Worm (Caenorhabditis elegans): ENCODE measurements around the gene pdr-1.

DNA sequence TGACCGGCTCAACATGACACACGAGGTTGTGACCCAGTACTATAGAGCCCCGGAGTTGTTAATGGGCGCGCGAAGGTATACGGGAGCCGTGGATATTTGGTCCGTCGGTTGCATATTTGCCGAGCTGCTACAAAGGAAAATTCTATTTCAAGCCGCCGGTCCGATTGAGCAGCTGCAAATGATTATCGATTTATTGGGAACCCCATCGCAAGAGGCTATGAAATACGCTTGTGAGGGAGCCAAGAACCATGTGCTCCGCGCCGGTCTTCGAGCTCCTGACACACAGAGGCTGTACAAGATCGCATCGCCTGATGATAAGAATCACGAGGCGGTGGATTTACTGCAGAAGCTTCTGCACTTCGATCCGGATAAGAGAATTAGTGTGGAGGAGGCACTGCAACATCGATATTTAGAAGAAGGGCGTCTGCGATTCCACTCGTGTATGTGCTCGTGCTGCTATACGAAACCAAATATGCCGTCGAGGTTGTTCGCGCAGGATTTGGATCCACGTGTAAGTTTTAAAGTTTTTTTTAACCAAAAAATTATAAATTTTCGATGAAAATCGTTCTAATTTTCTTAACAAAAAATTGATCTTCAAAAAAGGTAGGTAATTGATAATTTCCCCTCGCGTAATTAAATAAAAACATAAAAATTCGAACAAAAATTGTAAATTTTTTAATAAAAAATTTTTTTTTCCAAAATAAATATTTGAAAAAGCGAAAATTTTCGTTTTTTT, 48.8 kb upstream of the pdr-1 start:
- TF ChIP-seq W03F9.2 (tag; optimal IDR thresholded peaks at IDR 0.05): no peak
- TF ChIP-seq dao-5 (tag; optimal IDR thresholded peaks at IDR 0.05): no peak
- no peak for TF ChIP-seq him-1 (tag; optimal IDR thresholded peaks at IDR 0.05)
